Fruit fly (Drosophila melanogaster) whole organism, wandering third instar larva: ENCODE measurements around the gene CG5704.
A peak's percentile ranks its signal among the peaks of the same experiment; 100 is the strongest.

ENCODE experiments used
- Abd-B ChIP-seq: fragments of >200 bp; optimal IDR thresholded peaks from 2 replicates; lab custom pipeline; 2017; ENCODE audit warnings: missing biosample characterization, missing genetic modification characterization
- CG32264 ChIP-seq: fragments of 200-800 bp; sonication (Bioruptor generic); optimal IDR thresholded peaks from 2 replicates; lab custom pipeline; 2016; ENCODE audit warnings: missing biosample characterization, missing genetic modification characterization
- CG9705 ChIP-seq: fragments of 200-800 bp; sonication (Bioruptor generic); optimal IDR thresholded peaks from 2 replicates; lab custom pipeline; 2018; ENCODE audit warnings: missing biosample characterization, mild to moderate bottlenecking, missing genetic modification characterization
- CrebA ChIP-seq: fragments of 200-800 bp; sonication (Bioruptor generic); optimal IDR thresholded peaks from 2 replicates; lab custom pipeline; 2016; ENCODE audit warnings: missing biosample characterization, mild to moderate bottlenecking, missing genetic modification characterization, borderline replicate concordance
- Dfd ChIP-seq: fragments of >200 bp; optimal IDR thresholded peaks from 2 replicates; lab custom pipeline; 2017; ENCODE audit warnings: missing biosample characterization, missing genetic modification characterization
- Dif ChIP-seq: fragments of 200-275, 200-300 bp; sonication (Bioruptor generic); optimal IDR thresholded peaks from 2 replicates; lab custom pipeline; 2018; ENCODE audit warnings: missing biosample characterization, missing genetic modification characterization; ENCODE audit not compliant: partially characterized antibody
- GATAd ChIP-seq: sonication (Bioruptor generic); optimal IDR thresholded peaks from 2 replicates; lab custom pipeline; 2016; ENCODE audit warnings: missing biosample characterization, missing genetic modification characterization
- HLH106 ChIP-seq: fragments of 200-800 bp; optimal IDR thresholded peaks from 3 replicates; lab custom pipeline; 2019; ENCODE audit warnings: missing biosample characterization, mild to moderate bottlenecking, missing genetic modification characterization, moderate library complexity
- Hnf4 ChIP-seq: fragments of 200-800 bp; sonication (Bioruptor generic); optimal IDR thresholded peaks from 2 replicates; lab custom pipeline; 2016; ENCODE audit warnings: missing biosample characterization, mild to moderate bottlenecking, missing genetic modification characterization
- Hr78 ChIP-seq: fragments of >200 bp; optimal IDR thresholded peaks from 2 replicates; lab custom pipeline; 2017; ENCODE audit warnings: missing biosample characterization, missing genetic modification characterization
- Hr83 ChIP-seq: fragments of 200-300 bp; sonication (Bioruptor generic); optimal IDR thresholded peaks from 2 replicates; lab custom pipeline; 2016; ENCODE audit warnings: missing biosample characterization, mild to moderate bottlenecking, missing genetic modification characterization, moderate library complexity; ENCODE audit not compliant: poor library complexity, severe bottlenecking
- Jra ChIP-seq: sonication (Bioruptor generic); optimal IDR thresholded peaks from 2 replicates; lab custom pipeline; 2016; ENCODE audit warnings: missing biosample characterization, missing genetic modification characterization
- Mio ChIP-seq: sonication (Bioruptor generic); optimal IDR thresholded peaks from 2 replicates; lab custom pipeline; 2016; ENCODE audit warnings: missing biosample characterization, missing genetic modification characterization
- N ChIP-seq: fragments of >200 bp; optimal IDR thresholded peaks from 2 replicates; lab custom pipeline; 2018; ENCODE audit warnings: missing biosample characterization, missing external identifiers, missing genetic modification characterization
- OdsH ChIP-seq: fragments of 200-800 bp; sonication (Bioruptor generic); optimal IDR thresholded peaks from 2 replicates; lab custom pipeline; 2016; ENCODE audit warnings: missing biosample characterization, mild to moderate bottlenecking, missing genetic modification characterization
- Rel ChIP-seq, 2 experiments: fragments of 200-800 bp; sonication (Bioruptor generic) in 1 of 2; optimal IDR thresholded peaks; 2 replicates in 1 of 2; 3 replicates in 1 of 2; lab custom pipeline; 2016 to 2019; ENCODE audit warnings: mild to moderate bottlenecking in 2 of 2, missing biosample characterization in 2 of 2, missing genetic modification characterization in 2 of 2, moderate library complexity in 1 of 2
- Sp1 ChIP-seq: fragments of 200-800 bp; sonication (Bioruptor generic); optimal IDR thresholded peaks from 3 replicates; lab custom pipeline; 2019; ENCODE audit warnings: missing biosample characterization, mild to moderate bottlenecking, missing genetic modification characterization, moderate library complexity
- Vsx2 ChIP-seq: fragments of 200-300, 225-300 bp; sonication (Bioruptor generic); optimal IDR thresholded peaks from 2 replicates; lab custom pipeline; 2018; ENCODE audit warnings: missing biosample characterization, missing genetic modification characterization; ENCODE audit not compliant: partially characterized antibody
- brk ChIP-seq: fragments of 200-800 bp; sonication (Bioruptor generic); optimal IDR thresholded peaks from 2 replicates; lab custom pipeline; 2016; ENCODE audit warnings: missing biosample characterization, mild to moderate bottlenecking, missing genetic modification characterization
- dl ChIP-seq, 2 experiments: fragments of 175-275, 200-275 bp in 1 of 2; fragments of 200-275 bp in 1 of 2; sonication (Bioruptor generic); optimal IDR thresholded peaks; lab custom pipeline; 2018; ENCODE audit warnings: mild to moderate bottlenecking in 2 of 2, missing biosample characterization in 2 of 2, missing genetic modification characterization in 2 of 2, moderate library complexity in 2 of 2; ENCODE audit not compliant: partially characterized antibody in 2 of 2, insufficient read depth in 1 of 2
- dmrt93B ChIP-seq: fragments of 200-800 bp; sonication (Bioruptor generic); optimal IDR thresholded peaks from 2 replicates; lab custom pipeline; 2018; ENCODE audit warnings: missing biosample characterization, mild to moderate bottlenecking, missing genetic modification characterization
- ey ChIP-seq: fragments of 200-800 bp; sonication (Bioruptor generic); optimal IDR thresholded peaks from 2 replicates; lab custom pipeline; 2016; ENCODE audit warnings: missing biosample characterization, missing genetic modification characterization
- foxo ChIP-seq, 2 experiments: fragments of 200-800 bp; sonication (Bioruptor generic); optimal IDR thresholded peaks; 2 replicates in 1 of 2; 3 replicates in 1 of 2; lab custom pipeline; 2016 to 2017; ENCODE audit warnings: missing biosample characterization in 2 of 2, missing genetic modification characterization in 2 of 2
- fru ChIP-seq: fragments of 200-800 bp; sonication (Bioruptor generic); optimal IDR thresholded peaks from 3 replicates; lab custom pipeline; 2016; ENCODE audit warnings: missing biosample characterization, mild to moderate bottlenecking, missing genetic modification characterization
- h ChIP-seq: fragments of 200-800 bp; sonication (Bioruptor generic); optimal IDR thresholded peaks from 3 replicates; lab custom pipeline; 2016; ENCODE audit warnings: missing biosample characterization, mild to moderate bottlenecking, missing genetic modification characterization
- lola ChIP-seq: fragments of >200 bp; optimal IDR thresholded peaks from 2 replicates; lab custom pipeline; 2017; ENCODE audit warnings: missing biosample characterization, missing genetic modification characterization
- pan ChIP-seq: fragments of >200 bp; optimal IDR thresholded peaks from 2 replicates; lab custom pipeline; 2017
- psq ChIP-seq: fragments of 200-800 bp; sonication (Bioruptor generic); optimal IDR thresholded peaks from 3 replicates; lab custom pipeline; 2017; ENCODE audit warnings: missing biosample characterization, mild to moderate bottlenecking, missing genetic modification characterization, moderate library complexity
- rgr ChIP-seq: fragments of 200-800 bp; sonication (Bioruptor generic); optimal IDR thresholded peaks from 3 replicates; lab custom pipeline; 2016; ENCODE audit warnings: missing biosample characterization, mild to moderate bottlenecking, missing genetic modification characterization
- sage ChIP-seq: fragments of 200-800 bp; sonication (Bioruptor generic); optimal IDR thresholded peaks from 2 replicates; lab custom pipeline; 2016; ENCODE audit warnings: missing biosample characterization, mild to moderate bottlenecking, missing genetic modification characterization
- sv ChIP-seq: fragments of 200-800 bp; sonication (Bioruptor generic); optimal IDR thresholded peaks from 3 replicates; lab custom pipeline; 2016; ENCODE audit warnings: missing biosample characterization, missing genetic modification characterization
- tai ChIP-seq: sonication (Bioruptor generic); optimal IDR thresholded peaks from 2 replicates; lab custom pipeline; 2016; ENCODE audit warnings: missing biosample characterization, missing genetic modification characterization
- usp ChIP-seq: fragments of >200 bp; optimal IDR thresholded peaks from 2 replicates; lab custom pipeline; 2017; ENCODE audit warnings: missing biosample characterization, missing genetic modification characterization

The CG5704 gene

DNA sequence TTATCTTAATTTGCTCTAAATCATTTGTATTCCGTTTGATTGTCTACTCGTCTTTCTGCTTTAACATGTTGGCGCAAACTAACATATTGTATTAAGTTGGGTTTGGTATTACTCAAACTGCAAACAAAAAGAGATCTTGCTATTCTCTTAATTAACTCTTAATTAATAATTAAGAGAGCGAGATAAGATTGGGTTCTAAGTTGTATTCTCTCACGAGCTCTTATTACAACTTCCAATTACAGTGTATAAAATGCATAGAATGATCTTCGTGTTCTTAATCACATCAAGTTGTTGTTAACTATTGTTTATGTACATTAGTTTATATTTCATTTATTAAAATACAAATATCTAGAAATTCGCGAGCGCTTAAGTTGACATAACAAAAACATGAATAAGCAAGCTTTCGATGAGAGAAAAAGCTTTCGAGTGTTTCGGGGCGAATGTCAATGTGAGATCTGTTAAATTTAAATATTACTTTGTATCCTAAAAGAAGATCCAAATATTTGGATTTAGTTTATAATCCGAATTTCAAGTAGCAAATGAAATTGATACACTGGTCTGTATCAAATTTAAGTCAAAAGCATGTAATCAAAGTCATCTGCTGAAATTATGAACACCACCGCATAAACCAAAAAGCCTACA is at the start of gene CG5704:
Gene CG5704 (minus strand): TSS at position 87 of the 642 bp plus-strand sequence.
- TF ChIP-seq Hr83 (no peak), GATAd (no peak), lola (GFP tag; lab: Kevin White, UChicago) (no peak), tai (GFP tag; lab: Kevin White, UChicago) (no peak), psq (GFP tag; lab: Kevin White, UChicago) (no peak), fru (GFP tag; lab: Kevin White, UChicago) (no peak), foxo (GFP tag; optimal IDR thresholded peaks at IDR 0.05; lab: Kevin White, UChicago) (no peak), brk (GFP tag; lab: Kevin White, UChicago) (peak; percentile 47)

DNA sequence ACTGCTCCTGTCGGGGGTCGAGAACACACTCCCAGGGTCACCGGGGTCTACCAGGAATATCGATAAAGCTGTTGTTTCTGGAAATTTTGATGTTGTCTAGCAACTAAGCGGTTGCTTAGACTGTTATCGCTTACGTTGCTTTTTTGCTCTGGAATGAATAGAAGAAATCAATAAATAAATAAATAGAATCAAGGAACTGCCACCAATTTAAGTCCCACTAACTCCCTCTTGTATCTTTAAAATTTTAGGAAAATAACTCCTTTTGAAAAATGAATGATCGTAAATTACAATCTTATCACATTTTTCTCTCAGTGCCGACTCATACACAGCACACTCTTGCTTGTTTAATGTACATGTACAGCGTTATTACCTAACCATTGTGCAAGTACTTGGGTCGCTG is 41.6 kb upstream of the CG5704 start, which contains the start of gene CG15878:
Gene CG15878 (minus strand): TSS at position 101 of the 400 bp plus-strand sequence.
- TF ChIP-seq foxo (GFP tag; optimal IDR thresholded peaks at IDR 0.05; lab: Kevin White, UChicago): no peak
- TF ChIP-seq lola (GFP tag; lab: Kevin White, UChicago): no peak
- no peak for TF ChIP-seq ey
- TF ChIP-seq Dfd (GFP tag; lab: Kevin White, UChicago): no peak
- no peak for TF ChIP-seq dl (GFP tag; optimal IDR thresholded peaks at IDR 0.05; lab: Kevin White, UChicago; ENCODE audit: insufficient read depth in 1 of 2, partially characterized antibody in 2 of 2)
- no peak for TF ChIP-seq Abd-B (GFP tag; lab: Kevin White, UChicago)
- TF ChIP-seq fru (GFP tag; lab: Kevin White, UChicago): no peak
- no peak for TF ChIP-seq h
- TF ChIP-seq pan (lab: Kevin White, UChicago): no peak
- no peak for TF ChIP-seq sv (GFP tag; lab: Kevin White, UChicago)
- TF ChIP-seq tai (GFP tag; lab: Kevin White, UChicago): no peak
- no peak for TF ChIP-seq Hnf4 (GFP tag; lab: Kevin White, UChicago)
- TF ChIP-seq HLH106 (tag; lab: Kevin White, UChicago): no peak
- TF ChIP-seq Mio: no peak
- TF ChIP-seq usp (GFP tag; lab: Kevin White, UChicago): no peak
- TF ChIP-seq Rel (GFP tag; optimal IDR thresholded peaks at IDR 0.05; lab: Kevin White, UChicago): no peak
- TF ChIP-seq Rel (tag; optimal IDR thresholded peaks at IDR 0.05; lab: Kevin White, UChicago): no peak

dm6 chr3L:2196713-2197112 is 25.9 kb upstream of the CG5704 start, which contains the start of gene CG8960:
TSS of gene CG8960 (plus strand) at chr3L:2197013.
- TF ChIP-seq CG9705 (no peak), Rel (GFP tag; optimal IDR thresholded peaks at IDR 0.05; lab: Kevin White, UChicago) (no peak), Rel (tag; optimal IDR thresholded peaks at IDR 0.05; lab: Kevin White, UChicago) (no peak), HLH106 (tag; lab: Kevin White, UChicago) (no peak), h (no peak), N (GFP tag; lab: Kevin White, UChicago) (no peak), sv (GFP tag; lab: Kevin White, UChicago) (no peak), dmrt93B (no peak), OdsH (GFP tag; lab: Kevin White, UChicago) (no peak), dl (GFP tag; optimal IDR thresholded peaks at IDR 0.05; lab: Kevin White, UChicago; ENCODE audit: insufficient read depth in 1 of 2, partially characterized antibody in 2 of 2) (no peak), lola (GFP tag; lab: Kevin White, UChicago) (no peak), CrebA (GFP tag; lab: Kevin White, UChicago) (no peak), tai (GFP tag; lab: Kevin White, UChicago) (no peak), Hr83 (no peak), Mio (no peak), Dif (GFP tag; lab: Kevin White, UChicago) (no peak), Jra (GFP tag; lab: Kevin White, UChicago) (no peak)
- TF ChIP-seq, all 38 proteins: peak for 0

- no peak for TF ChIP-seq N (GFP tag; lab: Kevin White, UChicago)
- no peak for TF ChIP-seq Vsx2 (GFP tag; lab: Kevin White, UChicago)
- no peak for TF ChIP-seq Hr83
- no peak for TF ChIP-seq Hnf4 (GFP tag; lab: Kevin White, UChicago)
- no peak for TF ChIP-seq tai (GFP tag; lab: Kevin White, UChicago)
- no peak for TF ChIP-seq pan (lab: Kevin White, UChicago)
- no peak for TF ChIP-seq lola (GFP tag; lab: Kevin White, UChicago)
- TF ChIP-seq sage (GFP tag; lab: Kevin White, UChicago): no peak
- TF ChIP-seq Hr78 (GFP tag; lab: Kevin White, UChicago): no peak
- no peak for TF ChIP-seq Dif (GFP tag; lab: Kevin White, UChicago)
- TF ChIP-seq CG32264: no peak
- TF ChIP-seq fru (GFP tag; lab: Kevin White, UChicago): no peak
- TF ChIP-seq dl (GFP tag; optimal IDR thresholded peaks at IDR 0.05; lab: Kevin White, UChicago; ENCODE audit: insufficient read depth in 1 of 2, partially characterized antibody in 2 of 2): no peak
- no peak for TF ChIP-seq Sp1
- TF ChIP-seq OdsH (GFP tag; lab: Kevin White, UChicago): no peak
- TF ChIP-seq dmrt93B: no peak
- TF ChIP-seq sv (GFP tag; lab: Kevin White, UChicago): no peak
- TF ChIP-seq rgr: no peak
- TF ChIP-seq psq (GFP tag; lab: Kevin White, UChicago): no peak
- no peak for TF ChIP-seq CG9705
Observed at dm6 chr3L:2191994-2192450, 21.3 kb upstream of the CG5704 start, which contains the start of gene CG5707. TSS of gene CG5707 (minus strand) at chr3L:2192221.
